Worm (Caenorhabditis elegans): ENCODE measurements around the gene Y67D8C.9.

Gene Y67D8C.9

DNA sequence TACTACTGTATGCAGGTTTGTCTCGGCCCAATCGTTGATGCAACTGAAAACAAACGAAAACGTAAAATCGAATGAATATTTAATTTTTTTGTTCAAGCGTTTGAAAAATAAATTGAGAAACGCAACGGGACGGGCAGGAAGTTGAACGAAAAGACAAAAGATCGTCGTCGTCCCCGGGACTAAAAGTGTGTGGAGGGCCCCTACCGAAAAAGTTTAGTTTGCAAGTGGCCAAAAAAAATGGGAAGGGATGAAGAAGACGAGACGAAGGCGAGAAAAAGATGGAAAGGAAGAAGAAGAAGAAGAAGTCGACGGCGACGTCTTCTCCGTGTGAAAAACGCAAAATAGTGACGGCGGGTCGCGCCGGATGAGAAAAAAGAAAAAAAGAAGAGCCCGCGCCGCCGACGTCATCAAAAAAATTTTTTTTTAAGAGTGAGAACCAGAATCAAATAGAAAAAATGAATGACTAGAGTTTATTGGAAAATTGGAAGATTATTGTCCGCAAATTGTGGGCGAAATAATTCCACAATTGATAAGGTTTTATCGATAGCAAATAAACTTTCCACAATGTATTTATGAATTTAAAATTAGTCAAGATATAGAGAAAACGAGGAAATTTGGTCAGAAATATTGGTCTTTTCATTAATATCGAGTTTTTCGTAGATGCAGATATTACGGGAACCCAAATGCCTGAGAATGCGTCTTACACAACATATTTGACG, 46.5 kb upstream of the Y67D8C.9 start, which contains the start of gene mca-3:
mca-3 (minus strand) TSS at position 51 of the 719 bp plus-strand sequence.
- TF ChIP-seq zag-1 (tag; optimal IDR thresholded peaks at IDR 0.05) (no peak), pha-4 (tag; optimal IDR thresholded peaks at IDR 0.05) (peak; percentile 23), nhr-23 (tag; optimal IDR thresholded peaks at IDR 0.05) (no peak), hmg-11 (tag; optimal IDR thresholded peaks at IDR 0.05) (peak; percentile 26), nfya-1 (tag; optimal IDR thresholded peaks at IDR 0.05; ENCODE audit: insufficient read depth) (peak; percentile 20), fkh-2 (tag; optimal IDR thresholded peaks at IDR 0.05) (no peak), pqm-1 (tag; optimal IDR thresholded peaks at IDR 0.05) (peak; percentile 14), elt-2 (tag; optimal IDR thresholded peaks at IDR 0.05) (peak; percentile 59), fkh-10 (GFP tag; optimal IDR thresholded peaks at IDR 0.05) (peak; percentile 36)

DNA sequence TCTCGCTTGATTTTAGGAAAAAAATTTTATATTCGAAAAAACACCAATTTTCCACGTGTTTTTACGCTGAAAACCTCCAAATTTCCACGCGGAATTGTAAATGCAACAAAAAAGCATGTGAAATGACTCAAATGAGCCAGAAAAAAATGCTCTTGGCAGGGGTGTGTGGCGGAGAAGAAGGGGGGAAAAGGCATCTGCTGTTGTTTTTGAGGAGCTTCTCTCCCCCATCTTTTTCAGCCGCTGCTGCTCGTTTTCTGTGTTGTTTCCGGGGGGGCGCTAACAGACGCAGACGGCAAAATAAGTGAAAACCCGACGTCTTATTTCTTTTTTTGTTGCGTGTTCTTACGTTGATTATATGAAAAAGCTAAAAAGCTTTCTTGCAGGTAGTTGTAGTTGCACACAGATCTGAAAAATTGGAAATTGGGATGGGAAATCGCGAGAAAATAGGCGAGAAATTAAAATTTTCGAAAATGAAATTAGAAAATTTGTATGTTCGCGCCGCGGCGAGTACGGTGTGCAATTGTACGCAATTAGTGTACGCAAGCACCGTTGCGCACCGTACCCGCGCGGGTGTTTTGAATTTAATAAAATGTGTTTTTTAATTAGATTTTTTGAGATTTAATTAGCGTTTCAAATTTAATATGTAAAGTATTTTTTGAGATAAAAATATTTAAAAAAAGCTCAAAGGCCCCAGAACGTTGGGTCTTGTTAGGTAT, 45.3 kb upstream of the Y67D8C.9 start:
- TF ChIP-seq unc-62 (GFP tag; optimal IDR thresholded peaks at IDR 0.05): no peak
- no peak for TF ChIP-seq daf-12 (tag; optimal IDR thresholded peaks at IDR 0.05)
- TF ChIP-seq lin-39 (tag; optimal IDR thresholded peaks at IDR 0.05): peak; percentile 45

DNA sequence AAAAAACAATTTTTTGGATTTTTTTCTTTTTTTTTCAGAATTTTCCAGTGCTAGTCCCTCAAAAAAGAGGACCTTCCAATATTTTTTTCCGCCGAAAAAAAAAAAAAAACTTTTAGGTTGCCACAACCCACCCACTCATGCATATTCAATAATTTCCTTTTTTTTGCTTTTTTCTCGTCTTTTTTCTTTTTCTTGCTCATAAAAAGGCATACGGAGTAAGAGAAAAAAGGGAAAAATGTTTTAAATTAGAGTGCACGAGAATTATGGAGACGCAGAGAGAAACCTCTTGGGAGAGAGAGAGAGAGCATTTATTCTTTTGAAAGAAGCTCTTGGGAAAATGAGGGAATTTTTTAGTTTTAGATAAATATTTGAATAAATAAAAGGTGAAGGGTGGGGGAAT, 41.3 kb upstream of the Y67D8C.9 start:
- TF ChIP-seq snpc-4 (tag; optimal IDR thresholded peaks at IDR 0.05) (no peak), egl-27 (tag; optimal IDR thresholded peaks at IDR 0.05) (no peak), nhr-77 (tag; optimal IDR thresholded peaks at IDR 0.05) (no peak), nhr-237 (tag; optimal IDR thresholded peaks at IDR 0.05) (no peak), nfya-1 (tag; optimal IDR thresholded peaks at IDR 0.05; ENCODE audit: insufficient read depth) (peak; percentile 18), jun-1 (tag; optimal IDR thresholded peaks at IDR 0.05) (no peak), lsy-12 (tag; optimal IDR thresholded peaks at IDR 0.05) (no peak), skn-1 (tag; optimal IDR thresholded peaks at IDR 0.05) (no peak)

ce11 chrIV:3121060-3121459, 34.3 kb upstream of the Y67D8C.9 start:
- TF ChIP-seq lsy-12 (tag; optimal IDR thresholded peaks at IDR 0.05) (no peak), unc-62 (GFP tag; optimal IDR thresholded peaks at IDR 0.05) (no peak), nhr-23 (tag; optimal IDR thresholded peaks at IDR 0.05) (no peak), eor-1 (tag; optimal IDR thresholded peaks at IDR 0.05) (no peak), nhr-11 (tag; optimal IDR thresholded peaks at IDR 0.05) (no peak)

DNA sequence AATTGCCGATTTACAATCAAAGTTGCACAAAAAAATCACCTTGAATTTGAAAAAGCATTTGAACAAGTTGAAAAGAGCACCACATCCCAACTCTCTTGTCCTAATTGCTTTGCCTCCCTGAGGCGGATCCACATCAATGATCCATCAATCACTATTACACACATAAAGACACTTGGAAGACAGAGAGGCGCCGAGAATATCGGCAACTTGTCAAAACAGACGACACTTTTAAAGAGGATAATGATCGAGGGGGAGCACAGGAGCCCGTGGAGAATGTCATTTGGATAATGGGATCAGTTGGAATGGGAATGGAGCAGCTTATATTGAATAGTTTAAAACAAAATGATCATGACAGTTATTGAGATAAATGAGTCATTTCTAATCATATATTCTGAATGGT, 14.5 kb upstream of the Y67D8C.9 start:
- TF ChIP-seq nfya-1 (tag; optimal IDR thresholded peaks at IDR 0.05; ENCODE audit: insufficient read depth) (no peak), tbx-2 (tag; optimal IDR thresholded peaks at IDR 0.05) (no peak), lsy-12 (tag; optimal IDR thresholded peaks at IDR 0.05) (no peak), nhr-43 (tag; optimal IDR thresholded peaks at IDR 0.05; ENCODE audit: poor library complexity, severe bottlenecking) (no peak), egl-5 (tag; optimal IDR thresholded peaks at IDR 0.05) (peak; percentile 60), hmg-11 (tag; optimal IDR thresholded peaks at IDR 0.05) (no peak), mdl-1 (tag; optimal IDR thresholded peaks at IDR 0.05) (no peak), elt-1 (tag; optimal IDR thresholded peaks at IDR 0.05) (no peak), nhr-77 (tag; optimal IDR thresholded peaks at IDR 0.05) (no peak), snpc-4 (tag; optimal IDR thresholded peaks at IDR 0.05) (no peak), nhr-76 (tag; optimal IDR thresholded peaks at IDR 0.05) (no peak), ceh-28 (tag; optimal IDR thresholded peaks at IDR 0.05) (no peak), mml-1 (tag; optimal IDR thresholded peaks at IDR 0.05) (no peak), elt-2 (tag; optimal IDR thresholded peaks at IDR 0.05) (no peak), lin-39 (tag; optimal IDR thresholded peaks at IDR 0.05) (peak; percentile 30)

DNA sequence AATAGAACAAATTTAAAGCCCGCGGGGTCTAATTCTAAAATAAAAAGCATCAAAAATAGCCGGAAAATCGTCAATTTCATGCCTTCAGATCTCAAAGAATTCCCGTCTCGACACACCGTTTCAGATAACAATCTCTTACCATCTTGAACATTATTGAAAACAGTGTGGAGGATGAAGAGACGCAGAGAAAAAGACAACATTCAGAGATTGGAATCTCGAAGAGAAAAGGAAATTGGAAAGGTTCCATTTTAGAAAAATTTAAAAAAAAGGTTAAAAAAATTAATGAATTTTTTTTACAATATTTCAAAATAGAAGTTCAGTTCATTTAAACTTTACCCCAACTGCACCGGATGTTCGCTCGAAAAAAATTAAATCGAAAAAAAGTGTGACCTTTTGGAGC, 10.3 kb upstream of the Y67D8C.9 start:
- TF ChIP-seq nhr-67 (tag; optimal IDR thresholded peaks at IDR 0.05) (no peak), unc-39 (tag; optimal IDR thresholded peaks at IDR 0.05) (no peak), elt-1 (tag; optimal IDR thresholded peaks at IDR 0.05) (peak; percentile 93), aly-2 (tag; optimal IDR thresholded peaks at IDR 0.05) (no peak), ama-1 (optimal IDR thresholded peaks at IDR 0.05) (no peak)

Measured in whole organism, L3 larva.